Fruit fly (Drosophila melanogaster) whole organism, wandering third instar larva: ENCODE data around the gene how.

Experiments
- Abd-B ChIP-seq: fragments of >200 bp; optimal IDR thresholded peaks from 2 replicates; lab custom pipeline; 2017; ENCODE audit warnings: missing biosample characterization, missing genetic modification characterization
- CG9705 ChIP-seq: fragments of 200-800 bp; sonication (Bioruptor generic); optimal IDR thresholded peaks from 2 replicates; lab custom pipeline; 2018; ENCODE audit warnings: missing biosample characterization, mild to moderate bottlenecking, missing genetic modification characterization
- HLH106 ChIP-seq: fragments of 200-800 bp; optimal IDR thresholded peaks from 3 replicates; lab custom pipeline; 2019; ENCODE audit warnings: missing biosample characterization, mild to moderate bottlenecking, missing genetic modification characterization, moderate library complexity
- Hr83 ChIP-seq: fragments of 200-300 bp; sonication (Bioruptor generic); optimal IDR thresholded peaks from 2 replicates; lab custom pipeline; 2016; ENCODE audit warnings: missing biosample characterization, mild to moderate bottlenecking, missing genetic modification characterization, moderate library complexity; ENCODE audit not compliant: poor library complexity, severe bottlenecking
- OdsH ChIP-seq: fragments of 200-800 bp; sonication (Bioruptor generic); optimal IDR thresholded peaks from 2 replicates; lab custom pipeline; 2016; ENCODE audit warnings: missing biosample characterization, mild to moderate bottlenecking, missing genetic modification characterization
- lola ChIP-seq: fragments of >200 bp; optimal IDR thresholded peaks from 2 replicates; lab custom pipeline; 2017; ENCODE audit warnings: missing biosample characterization, missing genetic modification characterization
- sv ChIP-seq: fragments of 200-800 bp; sonication (Bioruptor generic); optimal IDR thresholded peaks from 3 replicates; lab custom pipeline; 2016; ENCODE audit warnings: missing biosample characterization, missing genetic modification characterization

DNA sequence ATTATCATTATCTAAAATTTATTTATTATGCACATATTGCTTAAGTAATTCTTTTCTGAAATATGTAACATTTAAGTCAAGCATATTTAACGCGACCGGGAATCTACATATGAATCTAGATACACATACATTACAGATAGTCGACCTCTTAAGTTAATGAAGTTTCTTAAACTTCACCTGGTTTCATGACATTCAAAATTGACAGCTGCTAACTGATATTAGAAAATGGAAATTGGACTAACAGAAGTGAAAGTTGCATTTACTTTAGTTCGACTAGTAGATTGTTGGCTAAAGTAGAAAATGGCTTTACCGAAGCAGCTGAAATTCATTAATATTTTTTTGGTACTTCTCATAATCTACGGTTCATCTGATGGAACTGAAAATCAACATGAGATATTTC lies 71.1 kb downstream of the how start, which contains the start of gene Ir94a:
- TF ChIP-seq CG9705 (no peak), lola (GFP tag; lab: Kevin White, UChicago) (no peak), sv (GFP tag; lab: Kevin White, UChicago) (no peak), Hr83 (GFP tag; lab: Kevin White, UChicago) (no peak), HLH106 (no peak), Abd-B (no peak), OdsH (GFP tag; lab: Kevin White, UChicago) (no peak)
